Fruit fly (Drosophila melanogaster): ENCODE results near the gene CG13280.

The CG13280 gene

DNA sequence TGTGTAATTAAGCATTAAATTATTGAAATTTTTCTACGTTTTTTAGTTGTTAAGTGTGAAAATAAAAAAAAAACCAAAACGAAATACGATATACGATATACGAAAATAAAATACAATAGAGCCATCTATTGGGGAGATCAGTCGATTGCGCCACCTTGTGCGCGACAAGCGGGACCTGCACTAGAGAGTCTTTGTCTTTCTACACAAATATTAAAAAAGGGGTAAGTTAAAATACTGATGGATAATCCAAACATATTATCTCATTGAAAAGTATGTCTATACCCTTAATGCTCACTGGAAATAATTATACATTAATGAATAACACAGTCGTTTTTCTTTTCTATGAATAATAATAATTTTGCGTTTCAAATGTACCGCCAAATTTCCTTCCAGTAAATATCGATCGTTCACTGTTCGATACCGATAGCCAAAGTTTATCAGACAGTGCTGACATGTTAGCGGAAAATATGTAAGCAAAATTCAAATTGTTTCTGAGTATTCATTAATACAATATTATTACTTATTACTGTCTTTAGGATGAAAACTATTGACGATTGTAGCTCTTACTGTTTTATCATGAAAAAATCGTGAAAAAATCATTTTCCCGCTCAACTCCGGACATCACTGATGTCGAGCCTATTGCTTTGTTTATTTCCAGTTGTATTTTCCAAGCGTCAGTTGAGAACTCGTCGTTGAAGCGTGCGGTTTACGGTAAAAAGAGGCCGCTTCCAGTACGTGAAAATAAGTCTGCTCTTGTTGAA lies 4.7 kb downstream of the CG13280 start, which contains the start of gene mdy (continued):
- peak; percentile 60; the same call in 1 of the 3 replicates for TF ChIP-seq ken (GFP tag; IDR thresholded peaks at IDR 0.05)
- TF ChIP-seq CG10274 (GFP tag; optimal IDR thresholded peaks at IDR 0.05), result no peak
- no peak for TF ChIP-seq Neu2 (GFP tag; optimal IDR thresholded peaks at IDR 0.05; ENCODE audit: borderline replicate concordance)
- no peak for TF ChIP-seq GATAe (GFP tag; conservative IDR thresholded peaks at IDR 0.05)
- TF ChIP-seq crol (GFP tag; IDR thresholded peaks at IDR 0.05), result no peak
- TF ChIP-seq cato (GFP tag; optimal IDR thresholded peaks at IDR 0.05; ENCODE audit: borderline replicate concordance), result no peak
- TF ChIP-seq CG10959 (GFP tag; IDR thresholded peaks at IDR 0.05), result peak; percentile 26; the same call in 1 of the 2 replicates
- TF ChIP-seq CG7786 (GFP tag; optimal IDR thresholded peaks at IDR 0.05), result peak; percentile 46
- TF ChIP-seq nom (GFP tag; optimal IDR thresholded peaks at IDR 0.05), result no peak
- TF ChIP-seq row (GFP tag; IDR thresholded peaks at IDR 0.05), result peak; percentile 89
- no peak for TF ChIP-seq CG7987 (GFP tag; optimal IDR thresholded peaks at IDR 0.05)
- peak; percentile 49 for TF ChIP-seq CG10366 (GFP tag; IDR thresholded peaks at IDR 0.05)
- peak; percentile 92 for TF ChIP-seq E2f2 (GFP tag; IDR thresholded peaks at IDR 0.05)
- no peak for TF ChIP-seq trh (GFP tag; optimal IDR thresholded peaks at IDR 0.05)
- peak; percentile 70 for TF ChIP-seq CG14014 (GFP tag; IDR thresholded peaks at IDR 0.05)
- TF ChIP-seq CG30431 (GFP tag; optimal IDR thresholded peaks at IDR 0.05), result peak; percentile 15
- no peak for TF ChIP-seq CG7357 (GFP tag; IDR thresholded peaks at IDR 0.05)
- TF ChIP-seq phol (tag; optimal IDR thresholded peaks at IDR 0.05), result peak; percentile 57
- TF ChIP-seq CG11247 (GFP tag; IDR thresholded peaks at IDR 0.05), result peak; percentile 64
- no peak for TF ChIP-seq psq (GFP tag; optimal IDR thresholded peaks at IDR 0.05)
- peak; percentile 9 for TF ChIP-seq CG4282 (GFP tag; optimal IDR thresholded peaks at IDR 0.05)
- peak; percentile 77 for TF ChIP-seq CG12391 (tag; optimal IDR thresholded peaks at IDR 0.05)
- peak; percentile 17 for TF ChIP-seq shn (GFP tag; optimal IDR thresholded peaks at IDR 0.05)
- TF ChIP-seq tgo (GFP tag; IDR thresholded peaks at IDR 0.05), result peak; percentile 53
- TF ChIP-seq Rx (GFP tag; IDR thresholded peaks at IDR 0.05), result 0 out of 2 replicates have a peak, but pooled peaks have one; percentile 9
- no peak for TF ChIP-seq CG6683 (GFP tag; optimal IDR thresholded peaks at IDR 0.05)
- TF ChIP-seq aop (GFP tag; IDR thresholded peaks at IDR 0.05), result no peak
- peak; percentile 12 for TF ChIP-seq fd96Cb (tag; optimal IDR thresholded peaks at IDR 0.05)
- TF ChIP-seq CG14860 (GFP tag; IDR thresholded peaks at IDR 0.05; ENCODE audit: partially characterized antibody), result peak; percentile 52; the same call in 1 of the 3 replicates
- TF ChIP-seq CG12659 (GFP tag; optimal IDR thresholded peaks at IDR 0.05), result peak; percentile 55
- peak; percentile 92 for TF ChIP-seq sens (GFP tag)
- peak; percentile 63 for TF ChIP-seq grau (tag; optimal IDR thresholded peaks at IDR 0.05)
- TF ChIP-seq CG8388 (GFP tag; optimal IDR thresholded peaks at IDR 0.05), result peak; percentile 52
- peak; percentile 35; the same call in 1 of the 2 replicates for TF ChIP-seq gsb (GFP tag; IDR thresholded peaks at IDR 0.05)
- no peak for TF ChIP-seq CG17802 (tag; optimal IDR thresholded peaks at IDR 0.05)
- peak; percentile 26 for TF ChIP-seq chn (GFP tag; optimal IDR thresholded peaks at IDR 0.05)
- TF ChIP-seq crc (GFP tag; optimal IDR thresholded peaks at IDR 0.05), result no peak
- peak; percentile 51; the same call in 1 of the 2 replicates for TF ChIP-seq wdn (GFP tag; IDR thresholded peaks at IDR 0.05)
- TF ChIP-seq Oaz (GFP tag; IDR thresholded peaks at IDR 0.05), result 0 out of 2 replicates have a peak, but pooled peaks have one; percentile 12
- TF ChIP-seq Mes4 (GFP tag; optimal IDR thresholded peaks at IDR 0.05), result no peak
- no peak for TF ChIP-seq pan (optimal IDR thresholded peaks at IDR 0.05)
- peak in 1 of 2 experiments; percentile 50 for TF ChIP-seq pan (GFP tag; optimal IDR thresholded peaks at IDR 0.05 in 1 of 2, IDR thresholded peaks at IDR 0.05 in 1 of 2)
- no peak for TF ChIP-seq CG11560 (tag; IDR thresholded peaks at IDR 0.05)
- TF ChIP-seq lov (optimal IDR thresholded peaks at IDR 0.05), result no peak
- 0 out of 3 replicates have a peak, but pooled peaks have one; percentile 56 for TF ChIP-seq lov (GFP tag; IDR thresholded peaks at IDR 0.05)
- peak; percentile 47; the same call in 2 of the 3 replicates for TF ChIP-seq Aef1 (GFP tag; IDR thresholded peaks at IDR 0.05)
- no peak for TF ChIP-seq CG10654 (GFP tag; optimal IDR thresholded peaks at IDR 0.05)
- peak; percentile 44 for TF ChIP-seq lab (GFP tag; optimal IDR thresholded peaks at IDR 0.05)
- TF ChIP-seq CG6689 (GFP tag; IDR thresholded peaks at IDR 0.05), result peak; percentile 60; the same call in 1 of the 2 replicates
- peak; percentile 40 for TF ChIP-seq Ada2b (GFP tag; IDR thresholded peaks at IDR 0.05)

All from whole organism, embryonic.